Worm (Caenorhabditis elegans): ENCODE results near the gene srh-265.

DNA sequence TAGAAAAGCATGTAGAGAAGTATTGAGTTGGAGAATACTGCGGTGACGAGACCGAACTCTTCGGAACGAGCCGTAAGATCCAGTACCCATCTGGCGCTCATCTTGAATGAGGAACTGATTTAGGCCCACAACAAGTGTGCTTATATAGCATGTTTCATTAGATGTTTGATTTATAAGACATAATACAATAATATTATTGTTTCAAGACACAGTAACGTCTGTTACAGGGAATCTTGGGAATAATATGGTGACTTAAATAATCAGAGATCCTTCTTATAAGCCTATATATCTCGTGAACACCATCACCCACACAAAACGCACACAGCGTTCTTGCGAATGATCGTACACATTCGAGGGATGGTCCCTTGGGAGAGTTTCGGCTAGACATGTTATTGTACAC is 32.3 kb upstream of the srh-265 start, which contains the start of gene str-88:
- TF ChIP-seq tra-4 (tag; optimal IDR thresholded peaks at IDR 0.05) (no peak), ceh-13 (GFP tag; optimal IDR thresholded peaks at IDR 0.05) (no peak), ama-1 (optimal IDR thresholded peaks at IDR 0.05) (no peak), hmbx-1 (tag; optimal IDR thresholded peaks at IDR 0.05) (no peak), tbx-11 (GFP tag; IDR thresholded peaks at IDR 0.05) (no peak), tbx-37 (GFP tag; conservative IDR thresholded peaks at IDR 0.05) (no peak)

All from whole organism, early embryonic.